Fruit fly (Drosophila melanogaster) whole organism, embryonic: ENCODE results near the gene FoxL1.

Source experiments
- Aef1 ChIP-seq: fragments of 200-800 bp; sonication (Bioruptor generic); IDR thresholded peaks from 3 replicates; pipeline ENCODE4 v1.3.6; 2022; ENCODE audit warnings: missing biosample characterization, missing genetic modification characterization
- Awh ChIP-seq: fragments of 200-800 bp; sonication (Bioruptor generic); IDR thresholded peaks from 2 replicates; pipeline ENCODE4, ENCODE4 v1.3.6; 2022; ENCODE audit warnings: missing biosample characterization, missing genetic modification characterization
- Bgb ChIP-seq: fragments of 200-800 bp; sonication (Bioruptor generic); IDR thresholded peaks from 2 replicates; pipeline ENCODE4 v1.3.6; 2022; ENCODE audit warnings: missing biosample characterization, missing genetic modification characterization; ENCODE audit not compliant: partially characterized antibody
- CG12299 ChIP-seq: fragments of 200-800 bp; sonication (Bioruptor generic); optimal IDR thresholded peaks from 2 replicates; lab custom pipeline; 2018; ENCODE audit warnings: missing biosample characterization, mild to moderate bottlenecking, missing genetic modification characterization
- CG13287 ChIP-seq: fragments of 200-800 bp; sonication (Bioruptor generic); IDR thresholded peaks from 2 replicates; pipeline ENCODE4 v1.3.6; 2022; ENCODE audit warnings: missing biosample characterization, missing genetic modification characterization; ENCODE audit not compliant: partially characterized antibody
- CG13424 ChIP-seq: fragments of 200-800 bp; sonication (Bioruptor generic); optimal IDR thresholded peaks from 2 replicates; lab custom pipeline; 2019; ENCODE audit warnings: missing biosample characterization, mild to moderate bottlenecking, missing genetic modification characterization, moderate library complexity
- CG13894 ChIP-seq: fragments of 200-800 bp; sonication (Bioruptor generic); optimal IDR thresholded peaks from 3 replicates; lab custom pipeline; 2018; ENCODE audit warnings: missing biosample characterization, mild to moderate bottlenecking, missing genetic modification characterization, moderate library complexity
- CG14710 ChIP-seq: fragments of 200-800 bp; sonication (Bioruptor generic); optimal IDR thresholded peaks from 3 replicates; lab custom pipeline; 2019; ENCODE audit warnings: missing biosample characterization, mild to moderate bottlenecking, missing genetic modification characterization, moderate library complexity
- CG1529 ChIP-seq: fragments of 200-800 bp; sonication (Bioruptor generic); optimal IDR thresholded peaks from 3 replicates; lab custom pipeline; 2018; ENCODE audit warnings: missing biosample characterization, missing genetic modification characterization
- CG15514 ChIP-seq: fragments of 200-800 bp; sonication (Bioruptor generic); optimal IDR thresholded peaks from 3 replicates; lab custom pipeline; 2017; ENCODE audit warnings: missing biosample characterization, missing genetic modification characterization, mild to moderate bottlenecking, moderate library complexity, missing genetic modification reagents
- CG17328 ChIP-seq: fragments of 200-800 bp; sonication (Bioruptor generic); IDR thresholded peaks from 2 replicates; pipeline ENCODE4 v1.3.6; 2022; ENCODE audit warnings: missing biosample characterization, missing genetic modification characterization
- CG17912 ChIP-seq: fragments of 200-800 bp; sonication (Bioruptor generic); optimal IDR thresholded peaks from 2 replicates; lab custom pipeline; 2018; ENCODE audit warnings: missing biosample characterization, mild to moderate bottlenecking, missing genetic modification characterization
- CG3281 ChIP-seq: fragments of 200-800 bp; sonication (Bioruptor generic); optimal IDR thresholded peaks from 3 replicates; lab custom pipeline; 2017; ENCODE audit warnings: missing biosample characterization, mild to moderate bottlenecking, missing genetic modification characterization
- CG3726 ChIP-seq: fragments of 200-800 bp; sonication (Bioruptor generic); IDR thresholded peaks from 3 replicates; pipeline ENCODE4, ENCODE4 v1.3.6; 2022; ENCODE audit warnings: missing biosample characterization, missing genetic modification characterization
- CG42726 ChIP-seq: fragments of 200-800 bp; sonication (Bioruptor generic); IDR thresholded peaks from 2 replicates; pipeline ENCODE4 v1.3.6; 2022; ENCODE audit warnings: missing biosample characterization, missing genetic modification characterization; ENCODE audit not compliant: partially characterized antibody
- CG4282 ChIP-seq: fragments of 200-800 bp; sonication (Bioruptor generic); optimal IDR thresholded peaks from 2 replicates; lab custom pipeline; 2016; ENCODE audit warnings: missing biosample characterization, missing genetic modification characterization
- CG43689 ChIP-seq: fragments of 200-800 bp; sonication (Bioruptor generic); IDR thresholded peaks from 2 replicates; pipeline ENCODE4 v1.3.6; 2022; ENCODE audit warnings: missing biosample characterization, missing genetic modification characterization
- CG4854 ChIP-seq: fragments of 200-800 bp; sonication (Bioruptor generic); optimal IDR thresholded peaks from 2 replicates; lab custom pipeline; 2016; ENCODE audit warnings: missing biosample characterization, missing genetic modification characterization, inconsistent platforms
- CG5953 ChIP-seq: fragments of 200-800 bp; sonication (Bioruptor generic); IDR thresholded peaks from 2 replicates; pipeline ENCODE4 v1.3.6; 2022; ENCODE audit warnings: missing biosample characterization, missing genetic modification characterization
- CG6813 ChIP-seq: fragments of 200-800 bp; sonication (Bioruptor generic); optimal IDR thresholded peaks from 2 replicates; lab custom pipeline; 2017; ENCODE audit warnings: missing biosample characterization, missing genetic modification characterization, mild to moderate bottlenecking, moderate library complexity, missing genetic modification reagents
- CG7556 ChIP-seq: fragments of 200-800 bp; sonication (Bioruptor generic); optimal IDR thresholded peaks from 2 replicates; lab custom pipeline; 2017; ENCODE audit warnings: missing biosample characterization, mild to moderate bottlenecking, missing genetic modification characterization
- CG7745 ChIP-seq: fragments of 200-800 bp; sonication (Bioruptor generic); optimal IDR thresholded peaks from 2 replicates; lab custom pipeline; 2018; ENCODE audit warnings: missing biosample characterization, mild to moderate bottlenecking, missing genetic modification characterization, moderate library complexity
- CG7987 ChIP-seq: fragments of 200-800 bp; sonication (Bioruptor generic); optimal IDR thresholded peaks from 2 replicates; lab custom pipeline; 2018; ENCODE audit warnings: missing biosample characterization, mild to moderate bottlenecking, missing genetic modification characterization, moderate library complexity
- CG8765 ChIP-seq: fragments of 200-800 bp; sonication (Bioruptor generic); IDR thresholded peaks from 2 replicates; pipeline ENCODE4 v1.3.6; 2022; ENCODE audit warnings: missing biosample characterization, missing genetic modification characterization
- CG8924 ChIP-seq: fragments of 200-800 bp; optimal IDR thresholded peaks from 3 replicates; lab custom pipeline; 2019; ENCODE audit warnings: missing biosample characterization, mild to moderate bottlenecking, missing genetic modification characterization, moderate library complexity
- CHES-1-like ChIP-seq: fragments of 200-800 bp; sonication (Bioruptor generic); optimal IDR thresholded peaks from 2 replicates; lab custom pipeline; 2016; ENCODE audit warnings: missing biosample characterization, missing genetic modification characterization
- Dek ChIP-seq: fragments of 200-800 bp; sonication (Bioruptor generic); optimal IDR thresholded peaks from 3 replicates; lab custom pipeline; 2019; ENCODE audit warnings: missing biosample characterization, mild to moderate bottlenecking, missing genetic modification characterization, moderate library complexity
- Doc2 ChIP-seq: fragments of 200-800 bp; sonication (Bioruptor generic); IDR thresholded peaks from 2 replicates; pipeline ENCODE4 v1.3.6; 2022; ENCODE audit warnings: missing biosample characterization, missing genetic modification characterization
- ERR ChIP-seq: fragments of 200-800 bp; sonication (Bioruptor generic); optimal IDR thresholded peaks from 2 replicates; lab custom pipeline; 2016; ENCODE audit warnings: missing biosample characterization, missing genetic modification characterization
- Elba2 ChIP-seq: fragments of 200-800 bp; sonication (Bioruptor generic); optimal IDR thresholded peaks from 3 replicates; lab custom pipeline; 2016; ENCODE audit warnings: missing biosample characterization, missing genetic modification characterization
- Gug ChIP-seq: fragments of 200-800 bp; sonication (Bioruptor generic); IDR thresholded peaks from 4 replicates; pipeline ENCODE4 v1.3.6; 2022; ENCODE audit warnings: missing biosample characterization, missing genetic modification characterization
- HLH54F ChIP-seq: fragments of 200-800 bp; sonication (Bioruptor generic); optimal IDR thresholded peaks from 3 replicates; lab custom pipeline; 2016; ENCODE audit warnings: missing biosample characterization, missing genetic modification characterization
- Max ChIP-seq: fragments of 200-800 bp; sonication (Bioruptor generic); optimal IDR thresholded peaks from 2 replicates; lab custom pipeline; 2016; ENCODE audit warnings: missing biosample characterization, mild to moderate bottlenecking, missing genetic modification characterization
- Optix ChIP-seq: fragments of 200-800 bp; sonication (Bioruptor generic); IDR thresholded peaks from 3 replicates; pipeline ENCODE4 v1.3.6; 2022; ENCODE audit warnings: missing biosample characterization, missing genetic modification characterization
- Ravus ChIP-seq: fragments of 200-800 bp; sonication (Bioruptor generic); IDR thresholded peaks from 2 replicates; pipeline ENCODE4 v1.3.6; 2022; ENCODE audit warnings: missing biosample characterization, missing genetic modification characterization
- Sin3A ChIP-seq: fragments of >200 bp; optimal IDR thresholded peaks from 2 replicates; lab custom pipeline; 2018
- Tbp ChIP-seq: fragments of >200 bp; optimal IDR thresholded peaks from 2 replicates; lab custom pipeline; 2018; ENCODE audit warnings: missing biosample characterization, missing genetic modification characterization
- Vsx1 ChIP-seq: fragments of 200-800 bp; sonication (Bioruptor generic); optimal IDR thresholded peaks from 2 replicates; lab custom pipeline; 2017; ENCODE audit warnings: missing biosample characterization, mild to moderate bottlenecking, missing genetic modification characterization, missing genetic modification reagents
- Xrp1 ChIP-seq: fragments of 200-800 bp; sonication (Bioruptor generic); IDR thresholded peaks from 2 replicates; pipeline ENCODE4 v1.3.6; 2022; ENCODE audit warnings: missing biosample characterization, missing genetic modification characterization
- YL-1 ChIP-seq: fragments of 200-800 bp; sonication (Bioruptor generic); optimal IDR thresholded peaks from 3 replicates; lab custom pipeline; 2017; ENCODE audit warnings: missing biosample characterization, mild to moderate bottlenecking, missing genetic modification characterization
- dati ChIP-seq: fragments of 200-800 bp; sonication (Bioruptor generic); IDR thresholded peaks from 2 replicates; pipeline ENCODE4 v1.3.6; 2022; ENCODE audit warnings: missing biosample characterization, missing genetic modification characterization
- ewg ChIP-seq: fragments of 200-800 bp; sonication (Bioruptor generic); optimal IDR thresholded peaks from 3 replicates; lab custom pipeline; 2017; ENCODE audit warnings: mild to moderate bottlenecking, missing biosample characterization, missing genetic modification reagents, missing genetic modification characterization
- gsb ChIP-seq: fragments of 200-800 bp; sonication (Bioruptor generic); IDR thresholded peaks from 2 replicates; pipeline ENCODE4 v1.3.6; 2022; ENCODE audit warnings: missing biosample characterization, missing genetic modification characterization
- hbn ChIP-seq: fragments of 200-800 bp; sonication (Bioruptor generic); IDR thresholded peaks from 2 replicates; pipeline ENCODE4 v1.3.6; 2022; ENCODE audit warnings: missing biosample characterization, missing genetic modification characterization; ENCODE audit not compliant: partially characterized antibody
- lov ChIP-seq, 2 experiments: fragments of 200-800 bp in 1 of 2; fragments of >200 bp in 1 of 2; sonication (Bioruptor generic) in 1 of 2; IDR thresholded peaks in 1 of 2; optimal IDR thresholded peaks in 1 of 2; 2 replicates in 1 of 2; 3 replicates in 1 of 2; pipeline versions ENCODE4 v1.3.6 to Lab custom; 2017 to 2022; ENCODE audit warnings: missing biosample characterization in 1 of 2, missing genetic modification characterization in 1 of 2
- nau ChIP-seq: fragments of 200-800 bp; sonication (Bioruptor generic); optimal IDR thresholded peaks from 3 replicates; lab custom pipeline; 2017; ENCODE audit warnings: missing biosample characterization, mild to moderate bottlenecking, missing genetic modification characterization, missing genetic modification reagents
- unpg ChIP-seq: fragments of 200-800 bp; sonication (Bioruptor generic); optimal IDR thresholded peaks from 3 replicates; lab custom pipeline; 2018; ENCODE audit warnings: missing biosample characterization, mild to moderate bottlenecking, missing genetic modification characterization, moderate library complexity
- vvl ChIP-seq: fragments of 200-800 bp; sonication (Bioruptor generic); IDR thresholded peaks from 2 replicates; pipeline ENCODE4 v1.3.6; 2022; ENCODE audit warnings: missing biosample characterization, missing genetic modification characterization
- zfh2 ChIP-seq: fragments of 200-800 bp; sonication (Bioruptor generic); optimal IDR thresholded peaks from 2 replicates; lab custom pipeline; 2016; ENCODE audit warnings: missing biosample characterization, missing genetic modification characterization

The FoxL1 gene

dm6 chr3L:4070221-4070995 lies 51.7 kb downstream of the FoxL1 start (continued):
- TF ChIP-seq unpg (GFP tag; lab: Kevin White, UChicago) (peak; percentile 90), Ravus (GFP tag; lab: Robert Waterston, UW) (peak; percentile 85), CG8924 (tag; lab: Kevin White, UChicago) (peak; percentile 81), Aef1 (GFP tag; lab: Robert Waterston, UW) (peak; percentile 95), CG43689 (peak; percentile 86), HLH54F (peak; percentile 87), ERR (peak; percentile 88), Sin3A (lab: Kevin White, UChicago) (no peak), Xrp1 (peak; percentile 90), gsb (GFP tag; lab: Robert Waterston, UW) (peak; percentile 87), CG42726 (no peak), Elba2 (no peak), CG13287 (GFP tag; lab: Robert Waterston, UW) (no peak), Max (GFP tag; lab: Kevin White, UChicago) (peak; percentile 67), CG4854 (GFP tag; lab: Kevin White, UChicago) (peak; percentile 56), zfh2 (GFP tag; lab: Kevin White, UChicago) (peak; percentile 94), Awh (peak; percentile 90), lov (optimal IDR thresholded peaks at IDR 0.05; lab: Kevin White, UChicago) (no peak), lov (GFP tag; IDR thresholded peaks at IDR 0.05; lab: Robert Waterston, UW) (peak; percentile 82; the same call in 2 of the 3 replicates), CG8765 (GFP tag; lab: Robert Waterston, UW) (peak; percentile 65), CG6813 (peak; percentile 70), nau (GFP tag; lab: Kevin White, UChicago) (no peak), YL-1 (GFP tag; lab: Kevin White, UChicago) (no peak), Vsx1 (peak; percentile 63), CG7745 (tag; lab: Kevin White, UChicago) (no peak), CG17328 (GFP tag; lab: Robert Waterston, UW) (peak; percentile 94), Doc2 (peak; percentile 60; the same call in 1 of the 2 replicates), Bgb (GFP tag; lab: Robert Waterston, UW) (no peak), dati (peak; percentile 86), CG15514 (GFP tag; lab: Kevin White, UChicago) (peak; percentile 75), CG13424 (tag; lab: Kevin White, UChicago) (peak; percentile 90), CG3281 (GFP tag; lab: Kevin White, UChicago) (peak; percentile 79), vvl (GFP tag; lab: Robert Waterston, UW) (peak; percentile 96), ewg (GFP tag; lab: Kevin White, UChicago) (peak; percentile 76), Optix (peak; percentile 90), CG3726 (GFP tag; lab: Robert Waterston, UW) (peak; percentile 89), CHES-1-like (GFP tag; lab: Kevin White, UChicago) (peak; percentile 91), CG7556 (GFP tag; lab: Kevin White, UChicago) (peak; percentile 87), CG7987 (GFP tag; lab: Kevin White, UChicago) (peak; percentile 64), Tbp (GFP tag; lab: Kevin White, UChicago) (no peak), CG1529 (GFP tag; lab: Kevin White, UChicago) (peak; percentile 68), CG17912 (GFP tag; lab: Kevin White, UChicago) (peak; percentile 30), CG5953 (peak; percentile 94), Gug (GFP tag; lab: Robert Waterston, UW) (peak; percentile 92), CG4282 (GFP tag; lab: Kevin White, UChicago) (peak; percentile 84), hbn (GFP tag; lab: Robert Waterston, UW) (no peak), CG12299 (tag; lab: Kevin White, UChicago) (peak; percentile 60), CG13894 (tag; lab: Kevin White, UChicago) (no peak), Dek (tag; lab: Kevin White, UChicago) (peak; percentile 84), CG14710 (tag; lab: Kevin White, UChicago) (no peak)
